Fruit fly (Drosophila melanogaster): ENCODE data around the gene CG11357.

The CG11357 gene

dm6 chr3L:4543034-4543806, 1.4 kb downstream of the CG11357 start (continued):
- TF ChIP-seq CG15073 (GFP tag; optimal IDR thresholded peaks at IDR 0.05) (peak; percentile 14), CG15269 (tag; optimal IDR thresholded peaks at IDR 0.05) (peak; percentile 12), lbe (GFP tag; optimal IDR thresholded peaks at IDR 0.05) (peak; percentile 27), dysf (GFP tag; IDR thresholded peaks at IDR 0.05) (peak; percentile 49; the same call in 1 of the 3 replicates), ttk (GFP tag; IDR thresholded peaks at IDR 0.05) (no peak), usp (GFP tag; optimal IDR thresholded peaks at IDR 0.05) (no peak), CG10267 (tag; optimal IDR thresholded peaks at IDR 0.05) (peak; percentile 13), CG4730 (GFP tag; IDR thresholded peaks at IDR 0.05) (peak; percentile 23; the same call in 1 of the 2 replicates), CG16863 (GFP tag; optimal IDR thresholded peaks at IDR 0.05) (peak; percentile 35), twi (tag; optimal IDR thresholded peaks at IDR 0.05) (no peak), B-H2 (GFP tag; optimal IDR thresholded peaks at IDR 0.05) (peak; percentile 25), Dek (tag; optimal IDR thresholded peaks at IDR 0.05) (no peak), CG7786 (GFP tag; optimal IDR thresholded peaks at IDR 0.05) (peak; percentile 40), schlank (tag; optimal IDR thresholded peaks at IDR 0.05) (no peak), Dad (GFP tag; optimal IDR thresholded peaks at IDR 0.05) (peak; percentile 22), BEAF-32 (GFP tag; optimal IDR thresholded peaks at IDR 0.05) (no peak), CG9876 (GFP tag; optimal IDR thresholded peaks at IDR 0.05) (peak; percentile 49), CG3847 (GFP tag; IDR thresholded peaks at IDR 0.05) (0 out of 2 replicates have a peak, but pooled peaks have one; percentile 26), H2.0 (GFP tag; IDR thresholded peaks at IDR 0.05) (peak; percentile 47), CG9817 (tag; optimal IDR thresholded peaks at IDR 0.05) (peak; percentile 28), CG14965 (GFP tag; optimal IDR thresholded peaks at IDR 0.05; ENCODE audit: borderline replicate concordance) (no peak), nom (GFP tag; optimal IDR thresholded peaks at IDR 0.05) (peak; percentile 100), dm (GFP tag; optimal IDR thresholded peaks at IDR 0.05) (peak; percentile 0), CG12071 (GFP tag; optimal IDR thresholded peaks at IDR 0.05) (peak; percentile 41), Camta (GFP tag; optimal IDR thresholded peaks at IDR 0.05) (peak; percentile 1), CG1233 (GFP tag; optimal IDR thresholded peaks at IDR 0.05) (peak; percentile 28), CG10274 (GFP tag; optimal IDR thresholded peaks at IDR 0.05) (peak; percentile 6), CG10209 (GFP tag; optimal IDR thresholded peaks at IDR 0.05) (peak; percentile 35), CG9932 (GFP tag; IDR thresholded peaks at IDR 0.05) (peak; percentile 74), CG8359 (GFP tag; optimal IDR thresholded peaks at IDR 0.05; ENCODE audit: borderline replicate concordance) (no peak), her (GFP tag; optimal IDR thresholded peaks at IDR 0.05) (peak; percentile 56), ci (GFP tag; IDR thresholded peaks at IDR 0.05) (peak; percentile 60; the same call in 1 of the 3 replicates), Xrp1 (GFP tag; IDR thresholded peaks at IDR 0.05) (peak; percentile 64; the same call in 1 of the 2 replicates), Hr78 (GFP tag; optimal IDR thresholded peaks at IDR 0.05) (no peak), Gsc (GFP tag; IDR thresholded peaks at IDR 0.05) (no peak), ken (GFP tag; IDR thresholded peaks at IDR 0.05) (0 out of 3 replicates have a peak, but pooled peaks have one; percentile 25), CG4707 (GFP tag; optimal IDR thresholded peaks at IDR 0.05) (peak; percentile 95), pb (GFP tag; optimal IDR thresholded peaks at IDR 0.05) (no peak), pnt (GFP tag; optimal IDR thresholded peaks at IDR 0.05) (peak; percentile 6), CG9215 (GFP tag; IDR thresholded peaks at IDR 0.05) (peak; percentile 34; the same call in 1 of the 2 replicates), CG14050 (GFP tag; IDR thresholded peaks at IDR 0.05) (0 out of 3 replicates have a peak, but pooled peaks have one; percentile 13), lab (GFP tag; optimal IDR thresholded peaks at IDR 0.05) (peak; percentile 61), otp (GFP tag; IDR thresholded peaks at IDR 0.05) (peak; percentile 36; the same call in 1 of the 3 replicates), org-1 (GFP tag; optimal IDR thresholded peaks at IDR 0.05) (peak; percentile 9), Hmr (GFP tag; optimal IDR thresholded peaks at IDR 0.05) (peak; percentile 23), Myb (GFP tag; optimal IDR thresholded peaks at IDR 0.05) (no peak), gro (GFP tag; optimal IDR thresholded peaks at IDR 0.05) (peak; percentile 13), dmrt99B (tag; optimal IDR thresholded peaks at IDR 0.05) (peak; percentile 16)

Measured in whole organism, embryonic.